Worm (Caenorhabditis elegans) whole organism, young adult: ENCODE measurements around the gene Y39A3CL.4.

ENCODE experiments used
- gei-17 ChIP-seq: fragments of 200-800 bp; sonication (Bioruptor generic); optimal IDR thresholded peaks from 2 replicates; lab custom pipeline; 2018; ENCODE audit warnings: mild to moderate bottlenecking, missing genetic modification characterization, missing compliant biosample characterization
- lag-1 ChIP-seq: fragments of 200-800 bp; sonication (Bioruptor generic); IDR thresholded peaks from 2 replicates; pipeline ENCODE4 v1.3.6; 2022; ENCODE audit warnings: missing genetic modification reagents, missing genetic modification characterization, missing compliant biosample characterization
- zfh-2 ChIP-seq: fragments of 200-800 bp; sonication (Bioruptor generic); conservative IDR thresholded peaks from 2 replicates; pipeline ENCODE4 v1.3.6; 2022; ENCODE audit warnings: missing genetic modification reagents, missing genetic modification characterization, missing compliant biosample characterization

Gene Y39A3CL.4

DNA sequence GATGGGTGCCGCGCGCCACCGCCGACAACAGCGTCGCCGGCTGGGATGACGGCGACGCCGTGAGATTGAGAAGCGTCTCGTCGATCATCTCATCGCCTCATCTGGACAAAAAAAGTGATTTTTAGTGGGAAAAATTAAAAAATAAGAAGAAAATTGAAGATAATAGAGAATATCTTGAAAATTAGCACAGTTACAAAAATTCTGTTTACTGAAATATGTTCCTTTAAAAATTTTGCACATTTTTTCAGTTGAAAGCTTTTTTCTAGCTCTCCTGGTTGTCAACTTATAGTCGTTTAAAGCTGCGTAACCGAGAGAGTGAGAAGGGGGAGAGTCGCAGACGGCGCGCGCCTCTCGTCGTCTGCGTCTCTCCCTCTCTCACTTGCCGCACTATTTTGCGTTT lies 44.9 kb downstream of the Y39A3CL.4 start, which contains the start of gene ser-4:
Gene ser-4 (minus strand): TSS at position 101 of the 400 bp plus-strand sequence.
- no peak for TF ChIP-seq lag-1 (GFP tag; lab: Robert Waterston, UW)
- peak; percentile 41; the same call in 1 of the 2 replicates for TF ChIP-seq zfh-2

DNA sequence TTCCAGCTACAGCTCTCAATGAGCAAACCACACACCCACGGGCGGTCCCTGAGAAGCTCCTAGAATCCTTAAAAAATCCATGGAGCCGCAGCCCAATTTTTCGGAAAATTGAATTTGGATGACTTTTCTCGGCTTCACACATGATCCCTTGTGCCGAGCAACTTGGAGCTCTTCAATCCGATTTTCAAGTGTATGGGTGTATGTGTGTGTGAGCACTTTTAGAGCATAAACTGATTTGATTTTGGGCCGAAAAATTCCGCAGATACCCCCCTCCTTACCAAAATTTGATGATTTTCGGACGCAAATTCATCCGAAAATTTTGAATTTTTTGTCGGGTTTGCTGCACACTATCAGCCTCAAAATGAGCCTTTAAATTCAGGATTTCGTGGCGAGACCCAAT lies 46.0 kb downstream of the Y39A3CL.4 start:
- no peak for TF ChIP-seq gei-17
- 0 out of 2 replicates have a peak, but pooled peaks have one; percentile 22 for TF ChIP-seq zfh-2
- TF ChIP-seq, all 124 proteins: peak for 1
